Fruit fly (Drosophila melanogaster): ENCODE results near the gene CG3408.

dm6 chr3L:9457619-9458092 lies 51.7 kb downstream of the CG3408 start, which contains the start of gene CG3437:
- TF ChIP-seq pan (optimal IDR thresholded peaks at IDR 0.05) (no peak), usp (GFP tag; optimal IDR thresholded peaks at IDR 0.05) (no peak), CG8478 (optimal IDR thresholded peaks at IDR 0.05) (no peak), Dll (optimal IDR thresholded peaks at IDR 0.05) (no peak)

All from whole organism.